Worm (Caenorhabditis elegans): ENCODE measurements around the gene gnrr-2.

ce11 chrV:14405647-14406046 lies 3.2 kb upstream of the gnrr-2 start:
- TF ChIP-seq blmp-1 (tag; optimal IDR thresholded peaks at IDR 0.05) (no peak), lin-13 (tag; optimal IDR thresholded peaks at IDR 0.05) (no peak), ztf-11 (tag; optimal IDR thresholded peaks at IDR 0.05) (no peak), unc-120 (tag; optimal IDR thresholded peaks at IDR 0.05; ENCODE audit: poor library complexity, severe bottlenecking) (no peak), snpc-4 (tag; optimal IDR thresholded peaks at IDR 0.05) (no peak), unc-62 (GFP tag; optimal IDR thresholded peaks at IDR 0.05) (no peak), lsy-2 (tag; optimal IDR thresholded peaks at IDR 0.05) (no peak), elt-3 (tag; optimal IDR thresholded peaks at IDR 0.05) (no peak), ceh-39 (tag; optimal IDR thresholded peaks at IDR 0.05) (no peak), nhr-76 (tag; optimal IDR thresholded peaks at IDR 0.05) (no peak), ces-1 (GFP tag; optimal IDR thresholded peaks at IDR 0.05) (no peak), nhr-28 (tag; optimal IDR thresholded peaks at IDR 0.05) (no peak), flh-1 (GFP tag; optimal IDR thresholded peaks at IDR 0.05) (no peak), mls-2 (tag; optimal IDR thresholded peaks at IDR 0.05) (no peak)

Data from whole organism, mixed stage, embryonic.